Fruit fly (Drosophila melanogaster): ENCODE results near the gene skd.

Gene skd

DNA sequence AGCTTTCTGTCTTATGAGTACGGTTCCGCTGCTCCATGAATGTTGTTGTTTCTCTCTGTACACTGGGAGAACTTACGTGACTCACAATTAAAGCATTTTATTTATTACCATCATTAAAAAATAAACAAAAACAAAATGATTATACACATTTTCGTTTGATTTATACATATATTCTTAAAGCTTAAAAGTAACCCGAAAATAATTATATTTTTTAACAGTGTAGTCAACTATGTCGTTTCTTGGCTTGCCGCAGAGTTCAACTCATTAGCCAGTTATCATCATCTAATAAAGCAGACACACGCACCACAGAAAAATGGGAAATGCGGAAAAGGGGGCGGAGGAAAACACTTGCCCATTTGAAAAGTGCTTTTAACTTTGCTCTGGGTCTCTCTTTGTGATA lies 10.2 kb upstream of the skd start (continued):
- TF ChIP-seq Drgx (GFP tag; IDR thresholded peaks at IDR 0.05) (peak; percentile 69; the same call in 1 of the 2 replicates), Ptx1 (GFP tag; IDR thresholded peaks at IDR 0.05) (peak; percentile 71), jumu (GFP tag; optimal IDR thresholded peaks at IDR 0.05) (peak; percentile 42), ken (GFP tag; IDR thresholded peaks at IDR 0.05) (no peak), CG6791 (GFP tag; IDR thresholded peaks at IDR 0.05; ENCODE audit: partially characterized antibody) (no peak), tll (GFP tag; optimal IDR thresholded peaks at IDR 0.05) (no peak), CG3838 (GFP tag; optimal IDR thresholded peaks at IDR 0.05) (no peak), pum (GFP tag; optimal IDR thresholded peaks at IDR 0.05) (peak; percentile 53), CG9932 (GFP tag; IDR thresholded peaks at IDR 0.05) (peak; percentile 68), CG4730 (GFP tag; IDR thresholded peaks at IDR 0.05) (peak; percentile 60; the same call in 1 of the 2 replicates), HLHmδ (GFP tag; optimal IDR thresholded peaks at IDR 0.05) (no peak), BtbVII (GFP tag; optimal IDR thresholded peaks at IDR 0.05) (peak; percentile 67), wdn (GFP tag; IDR thresholded peaks at IDR 0.05) (peak; percentile 78), CG8944 (GFP tag; optimal IDR thresholded peaks at IDR 0.05) (peak; percentile 49), sob (GFP tag; IDR thresholded peaks at IDR 0.05) (peak; percentile 75), croc (GFP tag; conservative IDR thresholded peaks at IDR 0.05) (peak; percentile 30; the same call in 2 of the 3 replicates), dimm (GFP tag; IDR thresholded peaks at IDR 0.05) (0 out of 2 replicates have a peak, but pooled peaks have one; percentile 44), CG9215 (GFP tag; IDR thresholded peaks at IDR 0.05) (0 out of 2 replicates have a peak, but pooled peaks have one; percentile 29), CG7372 (GFP tag; IDR thresholded peaks at IDR 0.05) (no peak), CG14441 (GFP tag; IDR thresholded peaks at IDR 0.05) (peak; percentile 63), pho (GFP tag; optimal IDR thresholded peaks at IDR 0.05) (peak; percentile 43), grn (GFP tag; optimal IDR thresholded peaks at IDR 0.05) (no peak), ems (GFP tag; optimal IDR thresholded peaks at IDR 0.05) (peak; percentile 80), Myb (GFP tag; optimal IDR thresholded peaks at IDR 0.05) (peak; percentile 28), CG15269 (tag; optimal IDR thresholded peaks at IDR 0.05) (peak; percentile 90), CG32767 (GFP tag; IDR thresholded peaks at IDR 0.05) (peak; percentile 64; the same call in 1 of the 2 replicates), Ravus (GFP tag; IDR thresholded peaks at IDR 0.05) (peak; percentile 18; the same call in 1 of the 2 replicates), hb (GFP tag; IDR thresholded peaks at IDR 0.05; ENCODE audit: partially characterized antibody) (no peak), Xrp1 (GFP tag; IDR thresholded peaks at IDR 0.05) (peak; percentile 86), Dll (GFP tag; IDR thresholded peaks at IDR 0.05; ENCODE audit: partially characterized antibody) (no peak), CG32772 (GFP tag; IDR thresholded peaks at IDR 0.05) (peak; percentile 53), CG30403 (GFP tag; optimal IDR thresholded peaks at IDR 0.05) (peak; percentile 81), CG16863 (GFP tag; optimal IDR thresholded peaks at IDR 0.05) (peak; percentile 65), Atf6 (GFP tag; IDR thresholded peaks at IDR 0.05) (peak; percentile 84), CG18619 (GFP tag; optimal IDR thresholded peaks at IDR 0.05) (peak; percentile 56), toy (GFP tag; IDR thresholded peaks at IDR 0.05) (no peak), CG18476 (GFP tag; optimal IDR thresholded peaks at IDR 0.05) (peak; percentile 58), Atf3 (GFP tag; optimal IDR thresholded peaks at IDR 0.05) (peak; percentile 41), CG14860 (GFP tag; IDR thresholded peaks at IDR 0.05; ENCODE audit: partially characterized antibody) (no peak), tio (GFP tag; optimal IDR thresholded peaks at IDR 0.05) (peak; percentile 75), insv (GFP tag; optimal IDR thresholded peaks at IDR 0.05) (no peak), CG13775 (GFP tag; optimal IDR thresholded peaks at IDR 0.05) (peak; percentile 63), mld (GFP tag; IDR thresholded peaks at IDR 0.05; ENCODE audit: partially characterized antibody) (no peak), CG7963 (GFP tag; IDR thresholded peaks at IDR 0.05; ENCODE audit: partially characterized antibody) (no peak), CG11504 (tag; optimal IDR thresholded peaks at IDR 0.05) (peak; percentile 87), CG10462 (GFP tag; optimal IDR thresholded peaks at IDR 0.05) (peak; percentile 65), p53 (GFP tag; optimal IDR thresholded peaks at IDR 0.05) (no peak), Sry-δ (GFP tag; optimal IDR thresholded peaks at IDR 0.05) (peak; percentile 29), Sox100B (GFP tag; optimal IDR thresholded peaks at IDR 0.05) (peak; percentile 70), wor (GFP tag; IDR thresholded peaks at IDR 0.05) (0 out of 2 replicates have a peak, but pooled peaks have one; percentile 35), Bdp1 (GFP tag; optimal IDR thresholded peaks at IDR 0.05) (peak; percentile 16)
